Worm (Caenorhabditis elegans) whole organism, midembryonic: ENCODE measurements around the gene E04F6.15.

Source experiments
- T22C8.4 ChIP-seq: fragments of 200-800 bp; sonication (Bioruptor generic); IDR thresholded peaks from 2 replicates; pipeline ENCODE4 v1.3.6; 2022; ENCODE audit warnings: missing genetic modification characterization, missing compliant biosample characterization
- cog-1 ChIP-seq: sonication (generic microtip); optimal IDR thresholded peaks from 2 replicates; lab custom pipeline; 2016; ENCODE audit warnings: missing genetic modification characterization, missing compliant biosample characterization
- flt-1 ChIP-seq: fragments of 200-800 bp; sonication (Bioruptor generic); IDR thresholded peaks from 2 replicates; pipeline ENCODE4 v1.3.6; 2022; ENCODE audit warnings: missing genetic modification characterization, missing compliant biosample characterization
- klf-2 ChIP-seq: fragments of 200-800 bp; sonication (Bioruptor generic); conservative IDR thresholded peaks from 2 replicates; pipeline ENCODE4 v1.3.6; 2022; ENCODE audit warnings: missing genetic modification reagents, missing genetic modification characterization, missing compliant biosample characterization
- med-1 ChIP-seq: sonication (generic microtip); optimal IDR thresholded peaks from 2 replicates; lab custom pipeline; 2017; ENCODE audit warnings: missing genetic modification characterization, mild to moderate bottlenecking, missing compliant biosample characterization, antibody characterized with exemption, missing genetic modification reagents; ENCODE audit not compliant: insufficient read depth
- ref-1 ChIP-seq: fragments of 200-800 bp; sonication (Bioruptor generic); conservative IDR thresholded peaks from 2 replicates; pipeline ENCODE4 v1.3.6; 2022; ENCODE audit warnings: missing genetic modification reagents, missing genetic modification characterization, missing compliant biosample characterization
- tab-1 ChIP-seq: fragments of 200-800 bp; sonication (Bioruptor generic); IDR thresholded peaks from 2 replicates; pipeline ENCODE4 v1.3.6; 2022; ENCODE audit warnings: missing genetic modification characterization, missing compliant biosample characterization
- ztf-23 ChIP-seq: fragments of 200-800 bp; sonication (Bioruptor generic); IDR thresholded peaks from 2 replicates; pipeline ENCODE4 v1.3.6; 2022; ENCODE audit warnings: missing genetic modification reagents, missing genetic modification characterization, missing compliant biosample characterization
- ztf-29 ChIP-seq: fragments of 200-800 bp; sonication (Bioruptor generic); IDR thresholded peaks from 2 replicates; pipeline ENCODE4 v1.3.6; 2022; ENCODE audit warnings: missing genetic modification reagents, missing genetic modification characterization, missing compliant biosample characterization

DNA sequence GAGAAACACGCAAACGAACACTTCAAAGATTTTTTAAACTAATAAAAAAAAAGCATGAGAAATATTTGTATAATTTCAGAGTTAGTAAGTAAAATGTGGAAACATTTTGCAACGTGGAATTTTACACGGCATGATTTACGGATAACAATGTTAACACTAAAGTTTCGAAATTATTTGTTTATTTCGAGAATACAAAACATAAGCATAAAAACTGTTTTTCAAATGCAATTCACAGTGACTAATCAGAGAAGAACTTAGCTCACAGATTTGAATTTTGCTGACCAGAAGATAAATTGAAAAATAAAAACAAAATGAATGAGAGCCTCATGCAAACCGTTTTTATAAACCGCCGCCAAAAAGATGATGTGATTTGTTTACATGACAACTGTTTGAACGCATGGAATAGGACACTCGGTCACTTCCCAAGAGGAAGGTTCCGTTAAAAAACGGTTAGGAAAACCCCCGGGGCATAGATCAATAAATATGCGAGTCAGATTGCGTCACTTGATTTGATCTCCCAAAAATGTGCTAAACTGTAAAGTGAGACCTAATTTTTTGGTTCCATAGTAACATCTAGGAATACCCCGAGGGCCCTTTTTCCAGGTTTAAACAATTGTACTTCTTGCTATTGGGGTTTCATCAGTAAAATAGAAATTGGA is 15.9 kb upstream of the E04F6.15 start, which contains the start of gene clh-3:
- TF ChIP-seq T22C8.4, result no peak
- TF ChIP-seq flt-1 (GFP tag; lab: Robert Waterston, UW), result no peak
- no peak for TF ChIP-seq klf-2 (GFP tag; lab: Robert Waterston, UW)
- no peak for TF ChIP-seq med-1 (GFP tag; lab: Kevin White, UChicago)
- TF ChIP-seq tab-1 (GFP tag; lab: Robert Waterston, UW), result no peak
- no peak for TF ChIP-seq ref-1 (GFP tag; lab: Robert Waterston, UW)
- no peak for TF ChIP-seq cog-1 (tag; lab: Kevin White, UChicago)
- TF ChIP-seq ztf-29, result no peak
- no peak for TF ChIP-seq ztf-23 (GFP tag; lab: Robert Waterston, UW)
